Fruit fly (Drosophila melanogaster) Kc167 (cell line): ENCODE measurements around the gene drm.

Experiments
- h ChIP-seq: fragments of >200 bp; optimal IDR thresholded peaks from 3 replicates; lab custom pipeline; 2018; ENCODE audit warnings: missing external identifiers
- psq ChIP-seq: fragments of >200 bp; optimal IDR thresholded peaks from 2 replicates; lab custom pipeline; 2017; ENCODE audit warnings: missing external identifiers
- ttk ChIP-seq: sonication (Bioruptor generic); optimal IDR thresholded peaks from 2 replicates; lab custom pipeline; 2017; ENCODE audit warnings: missing external identifiers

dm6 chr2L:3538564-3539411 is at the start of gene drm:
- TF ChIP-seq psq (lab: Kevin White, UChicago): no peak
- no peak for TF ChIP-seq h (lab: Kevin White, UChicago)
- no peak for TF ChIP-seq ttk (lab: Kevin White, UChicago)
